Worm (Caenorhabditis elegans) whole organism, late embryonic: ENCODE results near the gene C16C10.13.

Experiments used
- ceh-19 ChIP-seq: fragments of 200-800 bp; sonication (Bioruptor generic); optimal IDR thresholded peaks from 2 replicates; lab custom pipeline; 2018; ENCODE audit warnings: mild to moderate bottlenecking, missing genetic modification characterization, missing compliant biosample characterization
- fax-1 ChIP-seq: sonication (generic microtip); optimal IDR thresholded peaks from 2 replicates; lab custom pipeline; 2016; ENCODE audit warnings: missing genotype, missing genetic modification characterization, missing compliant biosample characterization
- fkh-10 ChIP-seq: fragments of 150-350 bp; optimal IDR thresholded peaks from 2 replicates; lab custom pipeline; 2014; ENCODE audit warnings: missing biosample characterization, missing genetic modification reagents, missing genetic modification characterization
- hlh-8 ChIP-seq: sonication (generic microtip); optimal IDR thresholded peaks from 2 replicates; lab custom pipeline; 2016; ENCODE audit warnings: missing genotype, missing genetic modification characterization, missing compliant biosample characterization
- nfya-1 ChIP-seq: sonication (generic microtip); optimal IDR thresholded peaks from 2 replicates; lab custom pipeline; 2017; ENCODE audit warnings: missing genetic modification characterization, mild to moderate bottlenecking, missing compliant biosample characterization, antibody characterized with exemption, moderate library complexity
- pag-3 ChIP-seq: sonication (generic microtip); optimal IDR thresholded peaks from 2 replicates; lab custom pipeline; 2016; ENCODE audit warnings: missing compliant biosample characterization, missing genetic modification characterization, borderline replicate concordance
- pha-4 ChIP-seq: fragments of 150-350 bp; optimal IDR thresholded peaks from 2 replicates; lab custom pipeline; 2018; ENCODE audit warnings: missing biosample characterization, missing genetic modification reagents, missing genetic modification characterization

DNA sequence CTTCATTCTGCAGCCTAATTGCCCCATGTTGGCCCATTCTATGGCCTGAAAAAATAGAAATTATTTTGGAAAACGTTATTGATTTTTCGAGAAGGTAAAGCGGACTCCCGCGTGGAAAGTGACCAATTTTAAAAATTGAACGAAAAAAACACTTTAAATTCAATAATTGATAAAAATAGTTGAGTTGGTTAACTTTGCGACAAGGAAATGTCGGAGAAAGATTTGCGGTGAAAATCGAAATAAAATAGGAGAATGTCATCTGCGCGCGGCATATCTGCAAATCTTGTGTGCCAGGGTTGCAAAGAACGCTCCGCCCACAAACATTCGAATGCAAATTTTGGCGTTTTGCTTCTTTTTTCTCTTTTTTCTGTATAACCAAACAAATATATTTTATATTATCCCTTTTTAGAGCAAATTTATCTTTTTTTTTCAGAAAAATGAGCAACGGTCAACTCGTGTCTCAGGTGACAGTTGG lies 5.3 kb upstream of the C16C10.13 start, which contains the start of the genes rnf-121 and C16C10.4:
- peak; percentile 92 for TF ChIP-seq ceh-19 (GFP tag; lab: Kevin White, UChicago)
- peak; percentile 94 for TF ChIP-seq fax-1
- TF ChIP-seq fkh-10 (GFP tag; lab: Kevin White, UChicago), result peak; percentile 64
- TF ChIP-seq pha-4 (tag; lab: Kevin White, UChicago), result no peak
- peak; percentile 94 for TF ChIP-seq hlh-8 (tag; lab: Kevin White, UChicago)
- TF ChIP-seq nfya-1 (tag; lab: Kevin White, UChicago), result peak; percentile 92
- peak; percentile 37 for TF ChIP-seq pag-3 (tag; lab: Kevin White, UChicago)
